Fruit fly (Drosophila melanogaster) whole organism, prepupa: ENCODE measurements around the gene CG3588.

ENCODE experiments used
- Blimp-1 ChIP-seq: fragments of 200-800 bp; sonication (Bioruptor generic); optimal IDR thresholded peaks from 3 replicates; lab custom pipeline; 2017; ENCODE audit warnings: missing biosample characterization, missing genetic modification characterization, mild to moderate bottlenecking, moderate library complexity, missing genetic modification reagents
- CG10631 ChIP-seq: fragments of 200-800 bp; sonication (Bioruptor generic); optimal IDR thresholded peaks from 2 replicates; lab custom pipeline; 2016; ENCODE audit warnings: missing biosample characterization, missing genetic modification characterization
- CG10669 ChIP-seq: fragments of 200-800 bp; sonication (Bioruptor generic); optimal IDR thresholded peaks from 3 replicates; lab custom pipeline; 2018; ENCODE audit warnings: missing biosample characterization, mild to moderate bottlenecking, missing genetic modification characterization, moderate library complexity
- CG11902 ChIP-seq: fragments of 200-800 bp; sonication (Bioruptor generic); optimal IDR thresholded peaks from 3 replicates; lab custom pipeline; 2016; ENCODE audit warnings: missing biosample characterization, missing genetic modification characterization
- CG15336 ChIP-seq: fragments of 200-800 bp; sonication (Bioruptor generic); IDR thresholded peaks from 2 replicates; pipeline ENCODE4 v1.3.6; 2022; ENCODE audit warnings: missing biosample characterization, missing genetic modification characterization
- CG1621 ChIP-seq: fragments of 200-800 bp; sonication (Bioruptor generic); optimal IDR thresholded peaks from 3 replicates; lab custom pipeline; 2018; ENCODE audit warnings: missing biosample characterization, mild to moderate bottlenecking, missing genetic modification characterization
- CG32006 ChIP-seq: fragments of 200-800 bp; sonication (Bioruptor generic); optimal IDR thresholded peaks from 3 replicates; lab custom pipeline; 2017; ENCODE audit warnings: missing biosample characterization, mild to moderate bottlenecking, missing genetic modification characterization
- CG6276 ChIP-seq: fragments of 200-800 bp; sonication (Bioruptor generic); optimal IDR thresholded peaks from 2 replicates; lab custom pipeline; 2017; ENCODE audit warnings: missing biosample characterization, mild to moderate bottlenecking, missing genetic modification characterization
- CG6792 ChIP-seq: fragments of 200-800 bp; sonication (Bioruptor generic); optimal IDR thresholded peaks from 3 replicates; lab custom pipeline; 2016; ENCODE audit warnings: missing biosample characterization, missing genetic modification characterization
- CG6854 ChIP-seq: fragments of 200-800 bp; sonication (Bioruptor generic); optimal IDR thresholded peaks from 2 replicates; lab custom pipeline; 2017; ENCODE audit warnings: missing biosample characterization, mild to moderate bottlenecking, missing genetic modification characterization
- CG7368 ChIP-seq: fragments of 200-800 bp; sonication (Bioruptor generic); optimal IDR thresholded peaks from 3 replicates; lab custom pipeline; 2016; ENCODE audit warnings: missing biosample characterization, missing genetic modification characterization
- CG8119 ChIP-seq: fragments of 200-800 bp; sonication (Bioruptor generic); IDR thresholded peaks from 3 replicates; pipeline ENCODE4 v1.3.6; 2022; ENCODE audit warnings: missing biosample characterization, missing genetic modification characterization
- CG8632 ChIP-seq: fragments of 200-800 bp; sonication (Bioruptor generic); optimal IDR thresholded peaks from 3 replicates; lab custom pipeline; 2016; ENCODE audit warnings: missing biosample characterization, missing genetic modification characterization
- CG9139 ChIP-seq: fragments of 200-800 bp; sonication (Bioruptor generic); optimal IDR thresholded peaks from 3 replicates; lab custom pipeline; 2017; ENCODE audit warnings: missing biosample characterization, mild to moderate bottlenecking, missing genetic modification characterization
- Ets21C ChIP-seq: fragments of 200-800 bp; sonication (Bioruptor generic); optimal IDR thresholded peaks from 3 replicates; lab custom pipeline; 2016; ENCODE audit warnings: missing biosample characterization, missing genetic modification characterization
- Ets96B ChIP-seq: fragments of 200-800 bp; optimal IDR thresholded peaks from 2 replicates; lab custom pipeline; 2019; ENCODE audit warnings: missing biosample characterization, mild to moderate bottlenecking, missing genetic modification characterization, moderate library complexity
- Gug ChIP-seq: fragments of 200-800 bp; sonication (Bioruptor generic); IDR thresholded peaks from 2 replicates; pipeline ENCODE4 v1.3.6; 2022; ENCODE audit warnings: missing biosample characterization, missing genetic modification characterization
- Hr38 ChIP-seq: sonication (Bioruptor generic); optimal IDR thresholded peaks from 2 replicates; lab custom pipeline; 2016; ENCODE audit warnings: missing biosample characterization, missing genetic modification characterization
- Hr39 ChIP-seq: fragments of 200-800 bp; sonication (Bioruptor generic); optimal IDR thresholded peaks from 2 replicates; lab custom pipeline; 2016; ENCODE audit warnings: missing biosample characterization, missing genetic modification characterization
- OdsH ChIP-seq: fragments of 200-800 bp; sonication (Bioruptor generic); optimal IDR thresholded peaks from 3 replicates; lab custom pipeline; 2016; ENCODE audit warnings: missing biosample characterization, missing genetic modification characterization
- Smox ChIP-seq: fragments of 200-800 bp; sonication (Bioruptor generic); optimal IDR thresholded peaks from 3 replicates; lab custom pipeline; 2016; ENCODE audit warnings: missing biosample characterization, missing genetic modification characterization
- Sox102F ChIP-seq: fragments of 200-800 bp; sonication (Bioruptor generic); optimal IDR thresholded peaks from 2 replicates; lab custom pipeline; 2016; ENCODE audit warnings: missing biosample characterization, mild to moderate bottlenecking, missing genetic modification characterization
- Sox15 ChIP-seq: fragments of 200-800 bp; sonication (Bioruptor generic); optimal IDR thresholded peaks from 3 replicates; lab custom pipeline; 2016; ENCODE audit warnings: missing biosample characterization, missing genetic modification characterization
- cyc ChIP-seq: fragments of 200-800 bp; sonication (Bioruptor generic); optimal IDR thresholded peaks from 3 replicates; lab custom pipeline; 2016; ENCODE audit warnings: missing biosample characterization, missing genetic modification characterization
- dac ChIP-seq: fragments of 200-800 bp; sonication (Bioruptor generic); optimal IDR thresholded peaks from 2 replicates; lab custom pipeline; 2017; ENCODE audit warnings: missing biosample characterization, mild to moderate bottlenecking, missing genetic modification characterization
- dsx ChIP-seq: fragments of 200-800 bp; optimal IDR thresholded peaks from 3 replicates; lab custom pipeline; 2019; ENCODE audit warnings: missing biosample characterization, mild to moderate bottlenecking, missing genetic modification characterization, moderate library complexity; ENCODE audit not compliant: poor library complexity, severe bottlenecking
- eg ChIP-seq: fragments of 200-800 bp; sonication (Bioruptor generic); IDR thresholded peaks from 3 replicates; pipeline ENCODE4 v1.3.6; 2022; ENCODE audit warnings: missing biosample characterization, missing genetic modification characterization
- fd59A ChIP-seq: fragments of 200-800 bp; sonication (Bioruptor generic); optimal IDR thresholded peaks from 2 replicates; lab custom pipeline; 2017; ENCODE audit warnings: missing biosample characterization, mild to moderate bottlenecking, missing genetic modification characterization, missing genetic modification reagents
- fd85E ChIP-seq: fragments of 200-800 bp; sonication (Bioruptor generic); optimal IDR thresholded peaks from 3 replicates; lab custom pipeline; 2016; ENCODE audit warnings: missing biosample characterization, missing genetic modification characterization
- lz ChIP-seq: fragments of 200-800 bp; sonication (Bioruptor generic); optimal IDR thresholded peaks from 3 replicates; lab custom pipeline; 2016; ENCODE audit warnings: missing biosample characterization, missing genetic modification characterization
- pdm3 ChIP-seq: fragments of 200-800 bp; sonication (Bioruptor generic); optimal IDR thresholded peaks from 3 replicates; lab custom pipeline; 2016; ENCODE audit warnings: missing biosample characterization, missing genetic modification characterization
- salr ChIP-seq, 2 experiments: fragments of 200-800 bp; sonication (Bioruptor generic); optimal IDR thresholded peaks; 3 replicates each; lab custom pipeline; 2016 to 2018; ENCODE audit warnings: missing biosample characterization in 2 of 2, missing genetic modification characterization in 2 of 2, mild to moderate bottlenecking in 1 of 2
- spab ChIP-seq: fragments of 200-800 bp; sonication (Bioruptor generic); optimal IDR thresholded peaks from 2 replicates; lab custom pipeline; 2017; ENCODE audit warnings: missing biosample characterization, mild to moderate bottlenecking, missing genetic modification characterization, missing genetic modification reagents
- ss ChIP-seq, 2 experiments: fragments of 200-800 bp; sonication (Bioruptor generic); optimal IDR thresholded peaks; 2 replicates in 1 of 2; 3 replicates in 1 of 2; lab custom pipeline; 2017 to 2018; ENCODE audit warnings: mild to moderate bottlenecking in 2 of 2, missing biosample characterization in 2 of 2, missing genetic modification characterization in 2 of 2, moderate library complexity in 1 of 2
- topi ChIP-seq: fragments of 200-800 bp; sonication (Bioruptor generic); optimal IDR thresholded peaks from 3 replicates; lab custom pipeline; 2016; ENCODE audit warnings: missing biosample characterization, missing genetic modification characterization
- vri ChIP-seq: fragments of 200-800 bp; sonication (Bioruptor generic); optimal IDR thresholded peaks from 3 replicates; lab custom pipeline; 2016; ENCODE audit warnings: missing biosample characterization, mild to moderate bottlenecking, missing genetic modification characterization

CG3588 gene

DNA sequence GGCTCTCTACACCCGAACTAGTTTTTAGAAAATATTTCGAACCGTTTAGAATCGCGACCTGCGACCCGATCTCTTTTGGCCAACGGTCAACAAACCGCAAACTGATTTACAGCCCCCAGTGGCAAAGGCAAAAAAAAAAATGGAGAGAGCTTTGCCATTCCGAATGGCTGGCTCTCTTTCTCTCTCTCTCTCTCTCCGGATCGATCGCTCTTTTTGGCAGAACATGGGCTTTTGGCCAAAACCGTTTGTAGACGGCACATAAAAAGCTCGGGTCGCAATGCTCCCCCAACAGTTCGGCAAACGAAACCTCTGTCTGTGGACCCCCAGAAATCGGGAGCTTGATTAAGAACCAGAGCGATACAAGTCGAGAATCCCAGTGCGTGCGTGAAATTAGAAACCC lies 9.9 kb downstream of the CG3588 start, which contains the start of gene CG32793:
TSS of gene CG32793 (plus strand) at position 301 of the 400 bp plus-strand sequence.
- TF ChIP-seq CG9139 (GFP tag; lab: Kevin White, UChicago) (no peak), topi (GFP tag; lab: Kevin White, UChicago) (no peak), cyc (no peak), CG32006 (GFP tag; lab: Kevin White, UChicago) (no peak), CG6792 (GFP tag; lab: Kevin White, UChicago) (no peak), Ets96B (tag; lab: Kevin White, UChicago) (no peak), Sox102F (GFP tag; lab: Kevin White, UChicago) (no peak), CG10631 (no peak), spab (GFP tag; lab: Kevin White, UChicago) (no peak), Gug (GFP tag; lab: Robert Waterston, UW) (no peak), Hr38 (GFP tag; lab: Kevin White, UChicago) (no peak), vri (GFP tag; lab: Kevin White, UChicago) (no peak), Hr39 (GFP tag; lab: Kevin White, UChicago) (no peak), CG6276 (GFP tag; lab: Kevin White, UChicago) (no peak), Sox15 (GFP tag; lab: Kevin White, UChicago) (no peak), CG8632 (GFP tag; lab: Kevin White, UChicago) (no peak), CG10669 (no peak), CG8119 (GFP tag; lab: Robert Waterston, UW) (no peak), pdm3 (GFP tag; lab: Kevin White, UChicago) (no peak), dac (no peak)

DNA sequence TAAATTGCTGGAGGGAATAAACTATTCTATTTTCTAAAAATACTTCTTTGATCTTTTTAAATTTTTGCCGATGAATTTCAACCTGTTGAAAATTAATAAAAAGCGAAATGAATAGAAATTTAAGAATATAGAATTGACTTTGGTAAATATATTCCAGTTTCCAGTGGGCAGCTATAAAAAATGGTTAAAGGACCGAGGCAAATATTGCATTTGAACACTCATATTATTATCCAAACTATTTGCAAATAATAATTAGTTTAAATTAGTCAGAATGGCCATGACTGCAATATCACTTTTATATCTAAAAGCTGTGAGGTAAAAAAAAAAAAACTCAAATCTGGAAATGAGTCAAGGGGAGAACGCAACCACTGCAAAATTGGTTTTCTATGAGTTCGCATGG lies 15.3 kb downstream of the CG3588 start, which contains the start of gene CG3592:
TSS of gene CG3592 (plus strand) at position 301 of the 400 bp plus-strand sequence.
- TF ChIP-seq lz (no peak), ss (GFP tag; optimal IDR thresholded peaks at IDR 0.05; lab: Kevin White, UChicago) (no peak), CG7368 (GFP tag; lab: Kevin White, UChicago) (no peak), CG1621 (no peak), CG6276 (GFP tag; lab: Kevin White, UChicago) (no peak), Hr39 (GFP tag; lab: Kevin White, UChicago) (no peak), Smox (no peak), CG10669 (no peak), CG15336 (no peak)

DNA sequence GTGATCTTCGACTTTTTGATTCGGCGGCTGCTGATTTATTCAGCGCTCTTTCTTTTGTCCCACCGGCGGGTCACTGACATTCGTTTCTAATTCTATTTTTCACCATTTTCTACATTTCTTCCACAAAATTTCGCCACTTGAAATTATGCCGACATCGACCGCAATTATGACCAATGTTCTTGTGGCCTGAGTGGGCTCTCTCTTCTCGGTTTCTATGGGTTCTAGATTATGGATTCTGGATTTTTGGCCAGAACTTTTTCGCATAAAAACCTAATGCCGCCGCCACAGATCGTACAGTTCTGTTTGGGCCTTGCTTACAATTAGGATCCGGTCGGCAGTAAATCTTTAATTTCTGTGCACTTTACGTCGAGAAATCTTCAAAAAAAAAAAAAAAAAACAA lies 17.2 kb downstream of the CG3588 start, which contains the start of gene CG3598:
TSS of gene CG3598 (plus strand) at position 301 of the 400 bp plus-strand sequence.
- TF ChIP-seq spab (GFP tag; lab: Kevin White, UChicago) = no peak
- no peak for TF ChIP-seq Ets96B (tag; lab: Kevin White, UChicago)
- no peak for TF ChIP-seq CG1621
- TF ChIP-seq CG11902 (GFP tag; lab: Kevin White, UChicago) = no peak

DNA sequence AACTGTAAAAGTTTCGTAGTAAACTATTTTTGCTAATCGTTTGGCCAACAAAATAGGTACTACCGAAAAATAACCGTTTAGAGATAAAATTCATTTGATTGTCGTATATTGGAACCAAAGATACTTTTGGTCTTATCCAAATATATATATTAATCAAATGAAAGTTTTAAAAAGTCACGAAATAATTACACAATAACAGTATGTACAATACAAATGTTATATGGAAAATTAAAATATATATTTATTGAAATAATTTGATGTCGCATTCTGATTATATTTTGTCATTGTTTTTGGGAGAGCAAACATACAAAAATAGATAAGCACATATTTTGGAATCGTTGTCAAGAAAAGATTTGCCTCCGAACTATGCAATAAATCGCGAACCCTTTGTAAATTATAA lies 19.0 kb downstream of the CG3588 start, which contains the start of gene CG14420:
TSS of gene CG14420 (plus strand) at position 301 of the 400 bp plus-strand sequence.
- TF ChIP-seq fd85E (GFP tag; lab: Kevin White, UChicago) (no peak), eg (GFP tag; lab: Robert Waterston, UW) (no peak), salr (GFP tag; optimal IDR thresholded peaks at IDR 0.05; lab: Kevin White, UChicago) (no peak), pdm3 (GFP tag; lab: Kevin White, UChicago) (no peak), Ets21C (GFP tag; lab: Kevin White, UChicago) (no peak), topi (GFP tag; lab: Kevin White, UChicago) (no peak), fd59A (GFP tag; lab: Kevin White, UChicago) (no peak), Blimp-1 (GFP tag; lab: Kevin White, UChicago) (no peak), dsx (GFP tag; lab: Kevin White, UChicago) (no peak), CG6854 (GFP tag; lab: Kevin White, UChicago) (no peak), CG9139 (GFP tag; lab: Kevin White, UChicago) (no peak), CG15336 (no peak), OdsH (GFP tag; lab: Kevin White, UChicago) (no peak), lz (no peak)
